Worm (Caenorhabditis elegans): ENCODE results near the gene C49G7.13.
"Not testable (repeated sequence)": the region's sequence is repeated elsewhere in the genome, so short reads cannot be mapped to it uniquely, and the experiment has no call there.

DNA sequence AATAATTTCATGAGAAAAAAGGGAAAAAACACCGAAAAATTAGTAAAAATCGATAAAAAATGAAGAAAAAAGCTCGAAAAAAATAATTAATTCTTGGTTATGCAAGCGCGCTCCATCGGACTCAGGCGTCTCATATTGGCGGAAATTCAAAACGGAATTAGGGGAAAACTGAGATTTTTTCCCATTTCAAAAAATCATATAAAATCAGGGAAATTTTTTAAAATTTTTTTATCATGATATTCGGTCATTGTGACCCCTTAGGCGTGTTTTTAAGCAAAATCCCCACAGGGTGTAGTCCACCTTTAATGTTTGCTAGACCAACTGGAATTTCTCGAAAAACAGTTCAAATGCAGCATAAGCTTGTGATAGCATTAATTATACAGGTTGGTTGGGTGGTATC, 32.0 kb downstream of the C49G7.13 start:
- TF ChIP-seq nhr-48 (tag; optimal IDR thresholded peaks at IDR 0.05); nhr-28 (tag; optimal IDR thresholded peaks at IDR 0.05); jun-1 (tag; optimal IDR thresholded peaks at IDR 0.05); unc-39 (tag; optimal IDR thresholded peaks at IDR 0.05); zip-2 (tag; optimal IDR thresholded peaks at IDR 0.05); nhr-11 (tag; optimal IDR thresholded peaks at IDR 0.05); nhr-6 (tag; optimal IDR thresholded peaks at IDR 0.05); lsy-2 (tag; optimal IDR thresholded peaks at IDR 0.05); lin-29 (GFP tag; IDR thresholded peaks at IDR 0.05); saeg-2 (GFP tag; IDR thresholded peaks at IDR 0.05); zip-11 (GFP tag; IDR thresholded peaks at IDR 0.05); ces-1 (GFP tag; optimal IDR thresholded peaks at IDR 0.05); aly-2 (tag; optimal IDR thresholded peaks at IDR 0.05): not testable (repeated sequence)
